Worm (Caenorhabditis elegans): ENCODE measurements around the gene cyp-25A3.

Gene cyp-25A3

DNA sequence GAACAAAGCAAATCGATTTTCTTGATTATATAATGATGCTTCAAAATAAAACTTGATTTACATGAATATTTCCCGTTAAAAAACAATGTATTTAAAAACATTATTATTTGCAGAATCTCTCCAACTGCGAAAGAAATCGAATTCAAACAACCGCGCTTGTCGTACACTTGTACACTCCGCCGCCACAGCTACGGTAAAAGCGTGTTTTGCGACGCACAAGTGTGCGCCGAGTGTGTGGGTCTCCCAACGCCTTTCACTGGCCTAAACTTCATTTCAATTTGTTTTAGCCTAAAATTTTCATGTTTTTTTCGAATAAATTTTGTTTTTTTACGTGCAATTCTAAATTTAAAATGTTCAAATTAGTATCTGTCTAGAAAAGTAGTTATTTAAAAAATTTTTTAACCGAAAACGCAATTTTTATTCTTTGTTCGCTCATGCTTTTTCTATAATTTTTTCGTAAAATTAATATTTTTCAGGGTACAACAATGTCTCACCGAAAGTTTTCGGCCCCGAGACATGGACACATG is 27.9 kb upstream of the cyp-25A3 start, which contains the start of gene rpl-3 (continued):
- peak; percentile 96 for TF ChIP-seq madf-8 (GFP tag; conservative IDR thresholded peaks at IDR 0.05)
- TF ChIP-seq hsf-1 (GFP tag; IDR thresholded peaks at IDR 0.05), result peak; percentile 97

- TF ChIP-seq madf-6 (GFP tag; IDR thresholded peaks at IDR 0.05), result peak; percentile 76
- TF ChIP-seq dpl-1 (GFP tag; optimal IDR thresholded peaks at IDR 0.05), result peak; percentile 40
- TF ChIP-seq madf-3 (GFP tag; IDR thresholded peaks at IDR 0.05), result 0 out of 2 replicates have a peak, but pooled peaks have one; percentile 22
- TF ChIP-seq F33H1.4 (GFP tag; IDR thresholded peaks at IDR 0.05), result peak; percentile 35
- peak; percentile 59 for TF ChIP-seq lsl-1 (GFP tag; optimal IDR thresholded peaks at IDR 0.05)
- TF ChIP-seq Y53G8AR.9 (GFP tag; conservative IDR thresholded peaks at IDR 0.05), result no peak
- TF ChIP-seq K12H6.12 (tag; optimal IDR thresholded peaks at IDR 0.05), result peak; percentile 53
- no peak for TF ChIP-seq atf-7 (tag; optimal IDR thresholded peaks at IDR 0.05)
- peak; percentile 11 for TF ChIP-seq ama-1 (optimal IDR thresholded peaks at IDR 0.05)
- no peak for TF ChIP-seq ama-1 (GFP tag; optimal IDR thresholded peaks at IDR 0.05)
- TF ChIP-seq D2030.7 (GFP tag; IDR thresholded peaks at IDR 0.05), result 0 out of 2 replicates have a peak, but pooled peaks have one; percentile 15
- 0 out of 2 replicates have a peak, but pooled peaks have one; percentile 63 for TF ChIP-seq nfyb-1 (GFP tag; IDR thresholded peaks at IDR 0.05)
- TF ChIP-seq lin-40 (tag; optimal IDR thresholded peaks at IDR 0.05), result peak; percentile 19
- peak; percentile 30 for TF ChIP-seq F52B5.7 (tag; optimal IDR thresholded peaks at IDR 0.05)
- no peak for TF ChIP-seq unc-130 (GFP tag; optimal IDR thresholded peaks at IDR 0.05)
- TF ChIP-seq dox-1 (GFP tag; IDR thresholded peaks at IDR 0.05), result no peak
- peak; percentile 69 for TF ChIP-seq efl-1 (GFP tag; optimal IDR thresholded peaks at IDR 0.05)
- TF ChIP-seq madf-8 (GFP tag; conservative IDR thresholded peaks at IDR 0.05), result peak; percentile 41; the same call in 1 of the 2 replicates
Observed at ce11 chrIII:3863814-3864507, 24.4 kb upstream of the cyp-25A3 start, which contains the start of gene acs-19. TSS of gene acs-19 (plus strand) at chrIII:3864489.

DNA sequence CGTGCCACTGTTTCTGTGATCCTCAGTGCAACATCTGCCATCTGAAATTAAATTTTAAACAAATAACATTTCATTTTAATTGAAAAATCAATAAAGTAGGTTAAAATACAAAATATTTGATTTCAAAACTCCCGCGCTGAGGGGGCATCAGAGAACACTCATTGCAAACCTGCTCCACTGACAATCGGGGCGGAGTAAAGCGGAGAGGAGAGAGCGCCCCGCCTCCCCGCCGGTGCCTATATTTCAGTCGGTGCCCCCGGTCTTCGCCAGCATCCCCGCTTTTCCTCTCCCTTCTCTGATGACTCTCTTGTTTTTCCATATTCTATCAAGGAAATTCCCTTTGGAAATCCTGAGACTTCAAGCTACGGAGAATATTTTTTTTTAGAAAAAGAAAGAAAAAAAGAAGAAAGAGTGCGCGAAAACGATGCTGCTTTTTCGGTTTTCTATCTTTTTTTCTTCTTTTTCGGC is 23.4 kb upstream of the cyp-25A3 start, which contains the start of gene brc-1:
TSS of gene brc-1 (minus strand) at position 51 of the 468 bp plus-strand sequence.
- TF ChIP-seq madf-6 (GFP tag; IDR thresholded peaks at IDR 0.05) (peak; percentile 23; the same call in 1 of the 2 replicates), Y53G8AR.9 (GFP tag; conservative IDR thresholded peaks at IDR 0.05) (peak; percentile 79), dpl-1 (GFP tag; optimal IDR thresholded peaks at IDR 0.05) (peak; percentile 71), F33H1.4 (GFP tag; IDR thresholded peaks at IDR 0.05) (peak; percentile 39; the same call in 1 of the 2 replicates), lir-1 (GFP tag; conservative IDR thresholded peaks at IDR 0.05) (peak; percentile 53; the same call in 1 of the 2 replicates), ztf-6 (GFP tag; IDR thresholded peaks at IDR 0.05) (peak; percentile 14; the same call in 1 of the 2 replicates), F23B12.7 (tag; optimal IDR thresholded peaks at IDR 0.05; ENCODE audit: insufficient read depth) (peak; percentile 77), B0336.3 (GFP tag; IDR thresholded peaks at IDR 0.05) (peak; percentile 68; the same call in 1 of the 2 replicates), ceh-27 (GFP tag; optimal IDR thresholded peaks at IDR 0.05) (peak; percentile 71), Y67H2A.10 (GFP tag; conservative IDR thresholded peaks at IDR 0.05) (no peak), lin-40 (tag; optimal IDR thresholded peaks at IDR 0.05) (peak; percentile 75), efl-1 (GFP tag; optimal IDR thresholded peaks at IDR 0.05) (peak; percentile 67), ama-1 (optimal IDR thresholded peaks at IDR 0.05) (peak; percentile 93), ama-1 (GFP tag; optimal IDR thresholded peaks at IDR 0.05) (peak in 1 of 2 experiments; percentile 15), T26A5.8 (tag; optimal IDR thresholded peaks at IDR 0.05) (no peak), hmg-1.2 (GFP tag; IDR thresholded peaks at IDR 0.05) (peak; percentile 57), C06A6.2 (GFP tag; conservative IDR thresholded peaks at IDR 0.05) (peak; percentile 79), hlh-12 (tag; optimal IDR thresholded peaks at IDR 0.05) (no peak), madf-8 (GFP tag; conservative IDR thresholded peaks at IDR 0.05) (no peak), zim-3 (tag; optimal IDR thresholded peaks at IDR 0.05) (no peak), rec-8 (tag; optimal IDR thresholded peaks at IDR 0.05) (no peak), ZK185.1 (tag; optimal IDR thresholded peaks at IDR 0.05; ENCODE audit: poor library complexity, severe bottlenecking) (peak; percentile 77), tbx-9 (tag; optimal IDR thresholded peaks at IDR 0.05; ENCODE audit: borderline replicate concordance) (no peak), athp-1 (tag; optimal IDR thresholded peaks at IDR 0.05) (peak; percentile 42), gei-17 (GFP tag; optimal IDR thresholded peaks at IDR 0.05) (peak; percentile 20), madf-10 (tag; optimal IDR thresholded peaks at IDR 0.05) (peak; percentile 55), cebp-1 (GFP tag; IDR thresholded peaks at IDR 0.05) (peak; percentile 70), cebp-1 (tag; optimal IDR thresholded peaks at IDR 0.05) (peak; percentile 87), tbp1 (GFP tag; optimal IDR thresholded peaks at IDR 0.05) (peak; percentile 51), cebp-2 (GFP tag; IDR thresholded peaks at IDR 0.05) (no peak), nhr-80 (tag; optimal IDR thresholded peaks at IDR 0.05) (peak; percentile 68), lsl-1 (GFP tag; optimal IDR thresholded peaks at IDR 0.05) (peak; percentile 1), mcd-1 (GFP tag; IDR thresholded peaks at IDR 0.05) (peak; percentile 97)

All from whole organism, young adult.